Fruit fly (Drosophila melanogaster): Measurements from ENCODE around the gene CG42854.

DNA sequence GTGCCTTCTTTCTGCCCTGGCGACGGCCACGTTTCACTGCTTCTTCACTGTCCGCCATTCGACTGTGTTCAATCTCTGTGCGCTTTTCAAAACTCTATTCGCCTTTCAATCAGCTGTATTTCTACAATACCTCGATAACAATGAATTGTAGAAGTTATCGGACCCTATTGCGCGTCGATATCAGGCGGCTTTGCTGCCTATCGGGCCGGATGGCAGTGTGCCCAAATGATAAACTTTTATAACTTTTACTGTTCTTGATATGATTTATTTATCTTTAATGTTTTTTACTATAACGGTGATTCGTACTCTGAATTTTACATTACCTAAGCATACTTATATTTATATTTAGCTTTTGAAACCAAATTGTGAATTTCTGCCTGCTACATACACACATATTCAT lies 2.0 kb downstream of the CG42854 start, which contains the start of gene CG8915:
- TF ChIP-seq Blimp-1 (GFP tag; optimal IDR thresholded peaks at IDR 0.05) (no peak), CG4318 (GFP tag; optimal IDR thresholded peaks at IDR 0.05) (no peak), CG11294 (GFP tag; IDR thresholded peaks at IDR 0.05) (no peak)
